Worm (Caenorhabditis elegans) whole organism, L3 larva: Measurements from ENCODE around the gene str-64.

Experiments used
- ZK546.5 ChIP-seq: sonication (generic microtip); optimal IDR thresholded peaks from 2 replicates; lab custom pipeline; 2017; ENCODE audit warnings: missing biosample characterization, missing genetic modification characterization
- elt-1 ChIP-seq: fragments of 150-350 bp; optimal IDR thresholded peaks from 2 replicates; lab custom pipeline; 2014; ENCODE audit warnings: missing biosample characterization, missing genetic modification characterization
- lin-39 ChIP-seq: fragments of 150-350 bp; optimal IDR thresholded peaks from 2 replicates; lab custom pipeline; 2018; ENCODE audit warnings: missing biosample characterization, missing genetic modification reagents, missing genetic modification characterization
- nhr-23 ChIP-seq: fragments of 150-350 bp; optimal IDR thresholded peaks from 2 replicates; lab custom pipeline; 2014; ENCODE audit warnings: missing biosample characterization, missing genetic modification reagents, missing genetic modification characterization
- snpc-4 ChIP-seq: fragments of 150-350 bp; optimal IDR thresholded peaks from 2 replicates; lab custom pipeline; 2014; ENCODE audit warnings: missing biosample characterization, missing genetic modification characterization
- ztf-11 ChIP-seq: fragments of 150-350 bp; optimal IDR thresholded peaks from 2 replicates; lab custom pipeline; 2014; ENCODE audit warnings: missing biosample characterization, missing genetic modification characterization
- ztf-4 ChIP-seq: fragments of 150-350 bp; optimal IDR thresholded peaks from 2 replicates; lab custom pipeline; 2014; ENCODE audit warnings: missing biosample characterization, missing genetic modification characterization

ce11 chrV:3320005-3320404 is 36.9 kb downstream of the str-64 start, which contains the start of gene F35F10.14:
- TF ChIP-seq ztf-4 (tag; lab: Kevin White, UChicago) (no peak), elt-1 (tag; lab: Kevin White, UChicago) (no peak), lin-39 (tag; lab: Kevin White, UChicago) (no peak), ztf-11 (tag; lab: Kevin White, UChicago) (no peak), snpc-4 (tag; lab: Kevin White, UChicago) (no peak), ZK546.5 (tag; lab: Kevin White, UChicago) (no peak), nhr-23 (tag; lab: Kevin White, UChicago) (no peak)
